Fruit fly (Drosophila melanogaster): ENCODE results near the gene Cpr64Ac.

Gene Cpr64Ac

dm6 chr3L:4232724-4233367 lies 20.1 kb upstream of the Cpr64Ac start (continued):
- TF ChIP-seq eve (GFP tag; optimal IDR thresholded peaks at IDR 0.05) (peak in 1 of 2 experiments; percentile 5), CG30431 (GFP tag; optimal IDR thresholded peaks at IDR 0.05) (no peak), CG9215 (GFP tag; IDR thresholded peaks at IDR 0.05) (no peak), CG1647 (GFP tag; optimal IDR thresholded peaks at IDR 0.05) (no peak), Ssrp (tag; optimal IDR thresholded peaks at IDR 0.05) (peak; percentile 26), CG4282 (GFP tag; optimal IDR thresholded peaks at IDR 0.05) (no peak), dm (GFP tag; optimal IDR thresholded peaks at IDR 0.05) (no peak), Sry-δ (GFP tag; optimal IDR thresholded peaks at IDR 0.05) (no peak), CG11247 (GFP tag; IDR thresholded peaks at IDR 0.05) (no peak), btn (GFP tag; optimal IDR thresholded peaks at IDR 0.05) (no peak), CG2712 (tag; optimal IDR thresholded peaks at IDR 0.05) (peak; percentile 9), CG13424 (tag; optimal IDR thresholded peaks at IDR 0.05) (peak; percentile 24), CG11456 (GFP tag; IDR thresholded peaks at IDR 0.05) (no peak), CG17186 (GFP tag; optimal IDR thresholded peaks at IDR 0.05) (no peak), schlank (tag; optimal IDR thresholded peaks at IDR 0.05) (no peak), CG3281 (GFP tag; optimal IDR thresholded peaks at IDR 0.05) (peak; percentile 48), Hsf (GFP tag; optimal IDR thresholded peaks at IDR 0.05) (no peak), ac (GFP tag; optimal IDR thresholded peaks at IDR 0.05) (peak; percentile 50), CHES-1-like (GFP tag; optimal IDR thresholded peaks at IDR 0.05) (no peak), CG33557 (GFP tag; optimal IDR thresholded peaks at IDR 0.05) (no peak), CG34376 (GFP tag; optimal IDR thresholded peaks at IDR 0.05) (no peak), vnd (GFP tag; IDR thresholded peaks at IDR 0.05; ENCODE audit: partially characterized antibody) (no peak), CG3838 (GFP tag; optimal IDR thresholded peaks at IDR 0.05) (no peak), CG11398 (GFP tag; optimal IDR thresholded peaks at IDR 0.05) (no peak), toy (GFP tag; IDR thresholded peaks at IDR 0.05) (no peak), Atf3 (GFP tag; optimal IDR thresholded peaks at IDR 0.05) (no peak), shn (GFP tag; optimal IDR thresholded peaks at IDR 0.05) (peak; percentile 8), zf30C (GFP tag; optimal IDR thresholded peaks at IDR 0.05) (no peak), CG8924 (tag; optimal IDR thresholded peaks at IDR 0.05) (peak; percentile 19), CG10654 (GFP tag; optimal IDR thresholded peaks at IDR 0.05) (no peak), lola (GFP tag; optimal IDR thresholded peaks at IDR 0.05) (peak in 1 of 3 experiments; percentile 47), CG9437 (GFP tag; optimal IDR thresholded peaks at IDR 0.05) (peak; percentile 24), gt (GFP tag; IDR thresholded peaks at IDR 0.05) (no peak), disco-r (GFP tag; optimal IDR thresholded peaks at IDR 0.05) (no peak), twi (tag; optimal IDR thresholded peaks at IDR 0.05) (no peak), nau (GFP tag; optimal IDR thresholded peaks at IDR 0.05) (no peak), Adf1 (GFP tag; IDR thresholded peaks at IDR 0.05) (no peak), dmrt99B (tag; optimal IDR thresholded peaks at IDR 0.05) (peak; percentile 44), CG2120 (GFP tag; optimal IDR thresholded peaks at IDR 0.05) (peak; percentile 41), slbo (GFP tag; IDR thresholded peaks at IDR 0.05) (no peak), nmo (GFP tag; optimal IDR thresholded peaks at IDR 0.05) (peak; percentile 56), CG14710 (tag; optimal IDR thresholded peaks at IDR 0.05) (peak; percentile 10), maf-S (GFP tag; optimal IDR thresholded peaks at IDR 0.05) (no peak), abd-A (tag; optimal IDR thresholded peaks at IDR 0.05) (no peak), CG2875 (GFP tag; optimal IDR thresholded peaks at IDR 0.05) (no peak), Hmx (GFP tag; optimal IDR thresholded peaks at IDR 0.05) (no peak), D19A (tag; optimal IDR thresholded peaks at IDR 0.05) (peak; percentile 98), CG3995 (GFP tag; optimal IDR thresholded peaks at IDR 0.05) (no peak), Sox102F (GFP tag; optimal IDR thresholded peaks at IDR 0.05) (peak; percentile 45), Opbp (GFP tag; IDR thresholded peaks at IDR 0.05; ENCODE audit: partially characterized antibody) (no peak), Bteb2 (GFP tag; optimal IDR thresholded peaks at IDR 0.05) (no peak)

Measured in whole organism, embryonic.